Fruit fly (Drosophila melanogaster) whole organism, embryonic: Measurements from ENCODE around the gene Kr-h1.

Source experiments
- Atf3 ChIP-seq: fragments of 200-800 bp; sonication (Bioruptor generic); optimal IDR thresholded peaks from 3 replicates; lab custom pipeline; 2016; ENCODE audit warnings: missing biosample characterization, missing genetic modification characterization
- BEAF-32 ChIP-seq: fragments of 200-800 bp; sonication (Bioruptor generic); optimal IDR thresholded peaks from 3 replicates; lab custom pipeline; 2017; ENCODE audit warnings: missing biosample characterization, missing genetic modification characterization, mild to moderate bottlenecking, moderate library complexity, missing genetic modification reagents
- CG1024 ChIP-seq: fragments of 200-800 bp; sonication (Bioruptor generic); IDR thresholded peaks from 2 replicates; pipeline ENCODE4 v1.3.6; 2022; ENCODE audit warnings: missing biosample characterization, missing genetic modification characterization
- CG12104 ChIP-seq: fragments of 200-800 bp; sonication (Bioruptor generic); optimal IDR thresholded peaks from 3 replicates; lab custom pipeline; 2016; ENCODE audit warnings: missing biosample characterization, missing genetic modification characterization
- CG12769 ChIP-seq: fragments of 200-800 bp; sonication (Bioruptor generic); optimal IDR thresholded peaks from 2 replicates; lab custom pipeline; 2019; ENCODE audit warnings: missing biosample characterization, mild to moderate bottlenecking, missing genetic modification characterization, moderate library complexity
- CG1602 ChIP-seq: fragments of 200-800 bp; sonication (Bioruptor generic); optimal IDR thresholded peaks from 3 replicates; lab custom pipeline; 2016; ENCODE audit warnings: missing biosample characterization, missing genetic modification characterization
- CG17186 ChIP-seq: fragments of 200-800 bp; sonication (Bioruptor generic); optimal IDR thresholded peaks from 3 replicates; lab custom pipeline; 2017; ENCODE audit warnings: missing biosample characterization, missing genetic modification reagents, missing genetic modification characterization
- CG17359 ChIP-seq: fragments of 200-800 bp; sonication (Bioruptor generic); optimal IDR thresholded peaks from 3 replicates; lab custom pipeline; 2018; ENCODE audit warnings: missing biosample characterization, mild to moderate bottlenecking, missing genetic modification characterization, moderate library complexity
- CG18011 ChIP-seq: fragments of 200-800 bp; sonication (Bioruptor generic); optimal IDR thresholded peaks from 2 replicates; lab custom pipeline; 2017; ENCODE audit warnings: missing biosample characterization, missing genetic modification characterization, mild to moderate bottlenecking, moderate library complexity, missing genotype
- CG1832 ChIP-seq: fragments of 200-800 bp; sonication (Bioruptor generic); optimal IDR thresholded peaks from 2 replicates; lab custom pipeline; 2017; ENCODE audit warnings: missing biosample characterization, mild to moderate bottlenecking, missing genetic modification characterization, inconsistent platforms
- CG2120 ChIP-seq: fragments of 200-800 bp; sonication (Bioruptor generic); optimal IDR thresholded peaks from 3 replicates; lab custom pipeline; 2016; ENCODE audit warnings: missing biosample characterization, missing genetic modification characterization
- CG32767 ChIP-seq: fragments of 200-800 bp; sonication (Bioruptor generic); IDR thresholded peaks from 2 replicates; pipeline ENCODE4 v1.3.6; 2022; ENCODE audit warnings: missing biosample characterization, missing genetic modification characterization
- CG4360 ChIP-seq: fragments of 200-800 bp; sonication (Bioruptor generic); IDR thresholded peaks from 2 replicates; pipeline ENCODE4 v1.3.6; 2022; ENCODE audit warnings: missing biosample characterization, missing genetic modification characterization
- CG4707 ChIP-seq: fragments of 200-800 bp; sonication (Bioruptor generic); optimal IDR thresholded peaks from 2 replicates; lab custom pipeline; 2018; ENCODE audit warnings: missing biosample characterization, mild to moderate bottlenecking, missing genetic modification characterization, moderate library complexity
- CG6813 ChIP-seq: fragments of 200-800 bp; sonication (Bioruptor generic); optimal IDR thresholded peaks from 2 replicates; lab custom pipeline; 2017; ENCODE audit warnings: missing biosample characterization, missing genetic modification characterization, mild to moderate bottlenecking, moderate library complexity, missing genetic modification reagents
- CG7372 ChIP-seq: fragments of 200-800 bp; sonication (Bioruptor generic); IDR thresholded peaks from 2 replicates; pipeline ENCODE4 v1.3.6; 2022; ENCODE audit warnings: missing biosample characterization, missing genetic modification characterization
- CG7786 ChIP-seq: fragments of 200-800 bp; sonication (Bioruptor generic); optimal IDR thresholded peaks from 2 replicates; lab custom pipeline; 2016; ENCODE audit warnings: missing biosample characterization, missing genetic modification characterization
- CG8924 ChIP-seq: fragments of 200-800 bp; optimal IDR thresholded peaks from 3 replicates; lab custom pipeline; 2019; ENCODE audit warnings: missing biosample characterization, mild to moderate bottlenecking, missing genetic modification characterization, moderate library complexity
- Dbx ChIP-seq: fragments of 200-800 bp; sonication (Bioruptor generic); IDR thresholded peaks from 3 replicates; pipeline ENCODE4 v1.3.6; 2022; ENCODE audit warnings: missing biosample characterization, missing genetic modification characterization
- Doc2 ChIP-seq: fragments of 200-800 bp; sonication (Bioruptor generic); IDR thresholded peaks from 2 replicates; pipeline ENCODE4 v1.3.6; 2022; ENCODE audit warnings: missing biosample characterization, missing genetic modification characterization
- Dp ChIP-seq: fragments of 200-800 bp; sonication (Bioruptor generic); optimal IDR thresholded peaks from 2 replicates; lab custom pipeline; 2018; ENCODE audit warnings: missing biosample characterization, mild to moderate bottlenecking, missing genetic modification characterization, moderate library complexity
- E2f2 ChIP-seq: fragments of 200-800 bp; sonication (Bioruptor generic); IDR thresholded peaks from 2 replicates; pipeline ENCODE4 v1.3.6; 2022; ENCODE audit warnings: missing biosample characterization, missing genetic modification characterization
- Eip74EF ChIP-seq, 2 experiments: fragments of 200-800 bp in 1 of 2; fragments of >200 bp in 1 of 2; sonication (Bioruptor generic) in 1 of 2; optimal IDR thresholded peaks; 2 replicates each; lab custom pipeline; 2017 to 2019; ENCODE audit warnings: missing biosample characterization in 2 of 2, missing genetic modification characterization in 2 of 2, mild to moderate bottlenecking in 1 of 2, moderate library complexity in 1 of 2
- Ets97D ChIP-seq: fragments of 200-800 bp; sonication (Bioruptor generic); optimal IDR thresholded peaks from 3 replicates; lab custom pipeline; 2016; ENCODE audit warnings: missing biosample characterization, missing genetic modification characterization
- Gug ChIP-seq: fragments of 200-800 bp; sonication (Bioruptor generic); IDR thresholded peaks from 4 replicates; pipeline ENCODE4 v1.3.6; 2022; ENCODE audit warnings: missing biosample characterization, missing genetic modification characterization
- Hey ChIP-seq: fragments of 200-800 bp; sonication (Bioruptor generic); optimal IDR thresholded peaks from 3 replicates; lab custom pipeline; 2018; ENCODE audit warnings: missing biosample characterization, mild to moderate bottlenecking, missing genetic modification characterization
- Lim3 ChIP-seq: fragments of 200-800 bp; sonication (Bioruptor generic); IDR thresholded peaks from 2 replicates; pipeline ENCODE4 v1.3.6; 2022; ENCODE audit warnings: missing biosample characterization, missing genetic modification characterization
- Nf-YB ChIP-seq: fragments of 200-800 bp; sonication (Bioruptor generic); optimal IDR thresholded peaks from 3 replicates; lab custom pipeline; 2019; ENCODE audit warnings: missing biosample characterization, mild to moderate bottlenecking, missing genetic modification characterization, moderate library complexity
- Nf-YC ChIP-seq: fragments of 200-800 bp; optimal IDR thresholded peaks from 3 replicates; lab custom pipeline; 2019; ENCODE audit warnings: missing biosample characterization, mild to moderate bottlenecking, missing genetic modification characterization, moderate library complexity
- Pdp1 ChIP-seq, 2 experiments: fragments of 200-800 bp; sonication (Bioruptor generic); optimal IDR thresholded peaks; 3 replicates each; lab custom pipeline; 2016; ENCODE audit warnings: missing biosample characterization in 2 of 2, missing genetic modification characterization in 2 of 2, mild to moderate bottlenecking in 1 of 2, moderate library complexity in 1 of 2
- TFAM ChIP-seq: fragments of 200-800 bp; sonication (Bioruptor generic); optimal IDR thresholded peaks from 2 replicates; lab custom pipeline; 2017; ENCODE audit warnings: missing biosample characterization, missing genetic modification characterization, inconsistent platforms
- abd-A ChIP-seq: fragments of 200-800 bp; sonication (Bioruptor generic); optimal IDR thresholded peaks from 3 replicates; lab custom pipeline; 2019; ENCODE audit warnings: missing biosample characterization, mild to moderate bottlenecking, missing genetic modification characterization, moderate library complexity
- ci ChIP-seq: fragments of 200-800 bp; sonication (Bioruptor generic); IDR thresholded peaks from 3 replicates; pipeline ENCODE4 v1.3.6; 2022; ENCODE audit warnings: missing biosample characterization, missing genetic modification characterization
- crol ChIP-seq: fragments of 200-800 bp; sonication (Bioruptor generic); IDR thresholded peaks from 2 replicates; pipeline ENCODE4 v1.3.6; 2022; ENCODE audit warnings: missing biosample characterization, missing genetic modification characterization
- dan ChIP-seq: fragments of 200-800 bp; sonication (Bioruptor generic); IDR thresholded peaks from 2 replicates; pipeline ENCODE4 v1.3.6; 2022; ENCODE audit warnings: missing biosample characterization, missing genetic modification characterization
- fd96Cb ChIP-seq: fragments of 200-800 bp; sonication (Bioruptor generic); optimal IDR thresholded peaks from 2 replicates; lab custom pipeline; 2018; ENCODE audit warnings: missing biosample characterization, mild to moderate bottlenecking, missing genetic modification characterization, moderate library complexity
- fu2 ChIP-seq: fragments of 200-800 bp; sonication (Bioruptor generic); optimal IDR thresholded peaks from 2 replicates; lab custom pipeline; 2016; ENCODE audit warnings: missing biosample characterization, missing genetic modification characterization
- gce ChIP-seq: fragments of 200-800 bp; sonication (Bioruptor generic); IDR thresholded peaks from 3 replicates; pipeline ENCODE4 v1.3.6; 2022; ENCODE audit warnings: missing biosample characterization, missing genetic modification characterization
- h ChIP-seq: fragments of >200 bp; optimal IDR thresholded peaks from 2 replicates; lab custom pipeline; 2017
- insv ChIP-seq, 2 experiments: fragments of 200-800 bp; sonication (Bioruptor generic); optimal IDR thresholded peaks; 3 replicates each; lab custom pipeline; 2016 to 2018; ENCODE audit warnings: missing biosample characterization in 2 of 2, missing genetic modification characterization in 2 of 2
- klu ChIP-seq: fragments of 200-800 bp; sonication (Bioruptor generic); IDR thresholded peaks from 2 replicates; pipeline ENCODE4 v1.3.6; 2022; ENCODE audit warnings: missing biosample characterization, missing genetic modification characterization
- lmd ChIP-seq: fragments of 200-800 bp; sonication (Bioruptor generic); IDR thresholded peaks from 2 replicates; pipeline ENCODE4 v1.3.6; 2022; ENCODE audit warnings: missing biosample characterization, missing genetic modification characterization
- luna ChIP-seq: fragments of 200-800 bp; sonication (Bioruptor generic); optimal IDR thresholded peaks from 2 replicates; lab custom pipeline; 2016; ENCODE audit warnings: missing biosample characterization, missing genetic modification characterization
- nerfin-1 ChIP-seq: fragments of 200-800 bp; sonication (Bioruptor generic); optimal IDR thresholded peaks from 3 replicates; lab custom pipeline; 2019; ENCODE audit warnings: missing biosample characterization, mild to moderate bottlenecking, missing genetic modification characterization, moderate library complexity
- nom ChIP-seq: fragments of 200-800 bp; sonication (Bioruptor generic); optimal IDR thresholded peaks from 2 replicates; lab custom pipeline; 2017; ENCODE audit warnings: missing biosample characterization, missing genetic modification characterization, mild to moderate bottlenecking, moderate library complexity, missing genetic modification reagents
- row ChIP-seq: fragments of 200-800 bp; sonication (Bioruptor generic); IDR thresholded peaks from 3 replicates; pipeline ENCODE4 v1.3.6; 2022; ENCODE audit warnings: missing biosample characterization, missing genetic modification characterization
- scrt ChIP-seq: fragments of 200-800 bp; sonication (Bioruptor generic); optimal IDR thresholded peaks from 2 replicates; lab custom pipeline; 2018; ENCODE audit warnings: missing biosample characterization, mild to moderate bottlenecking, missing genetic modification characterization, moderate library complexity
- sob ChIP-seq: fragments of 200-800 bp; sonication (Bioruptor generic); IDR thresholded peaks from 2 replicates; pipeline ENCODE4 v1.3.6; 2022; ENCODE audit warnings: missing biosample characterization, missing genetic modification characterization
- tin ChIP-seq: fragments of 200-800 bp; sonication (Bioruptor generic); optimal IDR thresholded peaks from 3 replicates; lab custom pipeline; 2016; ENCODE audit warnings: missing biosample characterization, missing genetic modification characterization
- tll ChIP-seq, 2 experiments: fragments of 200-800 bp in 1 of 2; fragments of >200 bp in 1 of 2; sonication (Bioruptor generic) in 1 of 2; optimal IDR thresholded peaks; 2 replicates each; lab custom pipeline; 2017 to 2019; ENCODE audit warnings: missing biosample characterization in 2 of 2, missing genetic modification characterization in 2 of 2, mild to moderate bottlenecking in 1 of 2, moderate library complexity in 1 of 2
- vnd ChIP-seq: fragments of 200-800 bp; sonication (Bioruptor generic); IDR thresholded peaks from 3 replicates; pipeline ENCODE4 v1.3.6; 2022; ENCODE audit warnings: missing biosample characterization, missing genetic modification characterization; ENCODE audit not compliant: partially characterized antibody
- z ChIP-seq: fragments of 200-800 bp; sonication (Bioruptor generic); IDR thresholded peaks from 3 replicates; pipeline ENCODE4 v1.3.6; 2022; ENCODE audit warnings: missing biosample characterization, missing genetic modification characterization

Gene Kr-h1

DNA sequence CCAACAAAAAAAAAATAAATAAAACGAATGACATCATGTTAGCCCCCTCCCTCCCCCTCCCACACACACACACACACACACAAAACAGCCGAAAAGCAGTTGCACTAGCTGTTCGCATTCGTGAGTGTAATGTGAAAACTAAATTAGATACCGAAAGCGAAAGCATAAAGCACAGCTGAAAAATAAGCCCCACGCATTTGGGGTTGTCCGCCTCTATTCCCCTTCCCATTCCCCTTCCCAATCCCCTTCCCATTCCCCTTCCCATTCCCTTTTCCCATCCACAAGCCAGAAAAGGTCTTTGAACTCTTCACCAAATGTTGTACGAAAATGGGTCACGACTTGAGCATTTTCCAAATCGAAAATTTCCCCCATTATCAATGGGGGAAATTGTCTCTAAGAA lies 7.1 kb upstream of the Kr-h1 start (continued):
- TF ChIP-seq z (GFP tag; lab: Robert Waterston, UW) (peak; percentile 94), Pdp1 (GFP tag; optimal IDR thresholded peaks at IDR 0.05; lab: Kevin White, UChicago) (no peak), tin (GFP tag; lab: Kevin White, UChicago) (no peak), Eip74EF (GFP tag; optimal IDR thresholded peaks at IDR 0.05; lab: Kevin White, UChicago) (no peak), tll (GFP tag; optimal IDR thresholded peaks at IDR 0.05; lab: Kevin White, UChicago) (no peak), CG17359 (tag; lab: Kevin White, UChicago) (no peak), Doc2 (GFP tag; lab: Robert Waterston, UW) (no peak), fd96Cb (no peak), nom (no peak), lmd (GFP tag; lab: Robert Waterston, UW) (no peak), luna (GFP tag; lab: Kevin White, UChicago) (no peak), Hey (no peak), sob (no peak), CG1602 (GFP tag; lab: Kevin White, UChicago) (no peak), dan (GFP tag; lab: Robert Waterston, UW) (no peak), CG17186 (GFP tag; lab: Kevin White, UChicago) (no peak), gce (GFP tag; lab: Robert Waterston, UW) (no peak), Lim3 (GFP tag; lab: Robert Waterston, UW) (no peak), BEAF-32 (GFP tag; lab: Kevin White, UChicago) (no peak), CG32767 (no peak; the same call in 1 of the 2 replicates), CG4707 (GFP tag; lab: Kevin White, UChicago) (no peak), CG6813 (GFP tag; lab: Kevin White, UChicago) (peak; percentile 9), CG2120 (GFP tag; lab: Kevin White, UChicago) (no peak), CG8924 (tag; lab: Kevin White, UChicago) (no peak), CG1832 (GFP tag; lab: Kevin White, UChicago) (no peak), Ets97D (GFP tag; lab: Kevin White, UChicago) (no peak), Dp (GFP tag; lab: Kevin White, UChicago) (no peak), insv (GFP tag; optimal IDR thresholded peaks at IDR 0.05; lab: Kevin White, UChicago) (no peak), abd-A (peak; percentile 94), scrt (GFP tag; lab: Kevin White, UChicago) (no peak), vnd (GFP tag; lab: Robert Waterston, UW) (no peak), CG12104 (GFP tag; lab: Kevin White, UChicago) (no peak), CG18011 (no peak), E2f2 (no peak), Gug (GFP tag; lab: Robert Waterston, UW) (no peak), Dbx (GFP tag; lab: Robert Waterston, UW) (no peak), CG7786 (GFP tag; lab: Kevin White, UChicago) (no peak), CG4360 (GFP tag; lab: Robert Waterston, UW) (no peak), TFAM (GFP tag; lab: Kevin White, UChicago) (no peak), Nf-YB (GFP tag; lab: Kevin White, UChicago) (no peak), fu2 (no peak), crol (peak; percentile 98), ci (GFP tag; lab: Robert Waterston, UW) (0 out of 3 replicates have a peak, but pooled peaks have one; percentile 59), klu (GFP tag; lab: Robert Waterston, UW) (no peak), h (lab: Kevin White, UChicago) (no peak), nerfin-1 (peak; percentile 34), CG12769 (peak; percentile 80), CG7372 (GFP tag; lab: Robert Waterston, UW) (no peak), CG1024 (GFP tag; lab: Robert Waterston, UW) (no peak), Atf3 (peak; percentile 0), row (GFP tag; lab: Robert Waterston, UW) (no peak), Nf-YC (no peak)
